Fruit fly (Drosophila melanogaster) whole organism, embryonic: ENCODE results near the gene haf.

Experiments
- Adf1 ChIP-seq: fragments of 200-800 bp; sonication (Bioruptor generic); IDR thresholded peaks from 2 replicates; pipeline ENCODE4 v1.3.6; 2022; ENCODE audit warnings: missing biosample characterization, missing genetic modification characterization
- Antp ChIP-seq: fragments of 200-800 bp; sonication (Bioruptor generic); optimal IDR thresholded peaks from 3 replicates; lab custom pipeline; 2016; ENCODE audit warnings: missing biosample characterization, missing genetic modification characterization
- Awh ChIP-seq: fragments of 200-800 bp; sonication (Bioruptor generic); IDR thresholded peaks from 2 replicates; pipeline ENCODE4, ENCODE4 v1.3.6; 2022; ENCODE audit warnings: missing biosample characterization, missing genetic modification characterization
- CG11398 ChIP-seq: fragments of 200-800 bp; sonication (Bioruptor generic); optimal IDR thresholded peaks from 2 replicates; lab custom pipeline; 2016; ENCODE audit warnings: missing biosample characterization, missing genetic modification characterization
- CG11696 ChIP-seq: fragments of 200-800 bp; sonication (Bioruptor generic); IDR thresholded peaks from 2 replicates; pipeline ENCODE4 v1.3.6; 2022; ENCODE audit warnings: missing biosample characterization, missing genetic modification characterization
- CG12219 ChIP-seq: fragments of 200-800 bp; sonication (Bioruptor generic); optimal IDR thresholded peaks from 3 replicates; lab custom pipeline; 2018; ENCODE audit warnings: missing biosample characterization, mild to moderate bottlenecking, missing genetic modification characterization
- CG13424 ChIP-seq: fragments of 200-800 bp; sonication (Bioruptor generic); optimal IDR thresholded peaks from 2 replicates; lab custom pipeline; 2019; ENCODE audit warnings: missing biosample characterization, mild to moderate bottlenecking, missing genetic modification characterization, moderate library complexity
- CG13775 ChIP-seq: fragments of 200-800 bp; sonication (Bioruptor generic); optimal IDR thresholded peaks from 3 replicates; lab custom pipeline; 2017; ENCODE audit warnings: missing biosample characterization, mild to moderate bottlenecking, missing genetic modification characterization
- CG13894 ChIP-seq: fragments of 200-800 bp; sonication (Bioruptor generic); optimal IDR thresholded peaks from 3 replicates; lab custom pipeline; 2018; ENCODE audit warnings: missing biosample characterization, mild to moderate bottlenecking, missing genetic modification characterization, moderate library complexity
- CG15514 ChIP-seq: fragments of 200-800 bp; sonication (Bioruptor generic); optimal IDR thresholded peaks from 3 replicates; lab custom pipeline; 2017; ENCODE audit warnings: missing biosample characterization, missing genetic modification characterization, mild to moderate bottlenecking, moderate library complexity, missing genetic modification reagents
- CG17612 ChIP-seq: fragments of 200-800 bp; sonication (Bioruptor generic); IDR thresholded peaks from 2 replicates; pipeline ENCODE4 v1.3.6; 2022; ENCODE audit warnings: missing biosample characterization, missing genetic modification characterization
- CG31365 ChIP-seq: fragments of 200-800 bp; sonication (Bioruptor generic); optimal IDR thresholded peaks from 2 replicates; lab custom pipeline; 2018; ENCODE audit warnings: missing biosample characterization, mild to moderate bottlenecking, missing genetic modification characterization
- CG32532 ChIP-seq: fragments of 200-800 bp; sonication (Bioruptor generic); IDR thresholded peaks from 2 replicates; pipeline ENCODE4 v1.3.6; 2022; ENCODE audit warnings: missing biosample characterization, missing genetic modification characterization
- CG6765 ChIP-seq: fragments of 200-800 bp; sonication (Bioruptor generic); optimal IDR thresholded peaks from 3 replicates; lab custom pipeline; 2017; ENCODE audit warnings: missing biosample characterization, mild to moderate bottlenecking, missing genetic modification characterization
- CG6813 ChIP-seq: fragments of 200-800 bp; sonication (Bioruptor generic); optimal IDR thresholded peaks from 2 replicates; lab custom pipeline; 2017; ENCODE audit warnings: missing biosample characterization, missing genetic modification characterization, mild to moderate bottlenecking, moderate library complexity, missing genetic modification reagents
- CG9437 ChIP-seq: fragments of 200-800 bp; sonication (Bioruptor generic); optimal IDR thresholded peaks from 2 replicates; lab custom pipeline; 2018; ENCODE audit warnings: missing biosample characterization, mild to moderate bottlenecking, missing genetic modification characterization
- CG9609 ChIP-seq: fragments of 200-800 bp; sonication (Bioruptor generic); optimal IDR thresholded peaks from 3 replicates; lab custom pipeline; 2016; ENCODE audit warnings: missing biosample characterization, missing genetic modification characterization
- D ChIP-seq, 2 experiments: fragments of 200-800 bp in 1 of 2; fragments of >200 bp in 1 of 2; sonication (Bioruptor generic) in 1 of 2; optimal IDR thresholded peaks; 2 replicates in 1 of 2; 3 replicates in 1 of 2; lab custom pipeline; 2017; ENCODE audit warnings: mild to moderate bottlenecking in 1 of 2, missing biosample characterization in 1 of 2, missing genetic modification characterization in 1 of 2, missing genetic modification reagents in 1 of 2
- D19B ChIP-seq: fragments of 200-800 bp; sonication (Bioruptor generic); optimal IDR thresholded peaks from 2 replicates; lab custom pipeline; 2017; ENCODE audit warnings: missing biosample characterization, mild to moderate bottlenecking, missing genetic modification characterization
- Drgx ChIP-seq: fragments of 200-800 bp; sonication (Bioruptor generic); IDR thresholded peaks from 2 replicates; pipeline ENCODE4 v1.3.6; 2022; ENCODE audit warnings: missing biosample characterization, missing genetic modification characterization
- Hand ChIP-seq: fragments of 200-800 bp; sonication (Bioruptor generic); optimal IDR thresholded peaks from 2 replicates; lab custom pipeline; 2017; ENCODE audit warnings: mild to moderate bottlenecking, missing biosample characterization, missing genetic modification reagents, missing genetic modification characterization
- Med ChIP-seq: fragments of 200-800 bp; sonication (Bioruptor generic); peaks from one replicate; lab custom pipeline; 2016; ENCODE audit warnings: missing biosample characterization, missing genetic modification characterization, mild to moderate bottlenecking, inconsistent platforms, moderate library complexity
- Oaz ChIP-seq: fragments of 200-800 bp; sonication (Bioruptor generic); IDR thresholded peaks from 2 replicates; pipeline ENCODE4 v1.3.6; 2022; ENCODE audit warnings: missing biosample characterization, missing genetic modification characterization
- Ravus ChIP-seq: fragments of 200-800 bp; sonication (Bioruptor generic); IDR thresholded peaks from 2 replicates; pipeline ENCODE4 v1.3.6; 2022; ENCODE audit warnings: missing biosample characterization, missing genetic modification characterization
- Ssrp ChIP-seq: fragments of 200-800 bp; sonication (Bioruptor generic); optimal IDR thresholded peaks from 2 replicates; lab custom pipeline; 2018; ENCODE audit warnings: missing biosample characterization, mild to moderate bottlenecking, missing genetic modification characterization, moderate library complexity
- Trl ChIP-seq, 3 experiments: fragments of >200 bp in 2 of 3; fragments of 200-800 bp in 1 of 3; sonication (Bioruptor generic) in 1 of 3; optimal IDR thresholded peaks; 2 replicates in 1 of 3; 3 replicates in 2 of 3; lab custom pipeline; 2016 to 2017; ENCODE audit warnings: missing biosample characterization in 1 of 3, missing genetic modification characterization in 1 of 3
- Usf ChIP-seq: fragments of 200-800 bp; sonication (Bioruptor generic); optimal IDR thresholded peaks from 2 replicates; lab custom pipeline; 2017; ENCODE audit warnings: missing genotype, missing biosample characterization, missing genetic modification characterization
- Xrp1 ChIP-seq: fragments of 200-800 bp; sonication (Bioruptor generic); IDR thresholded peaks from 2 replicates; pipeline ENCODE4 v1.3.6; 2022; ENCODE audit warnings: missing biosample characterization, missing genetic modification characterization
- abd-A ChIP-seq: fragments of 200-800 bp; sonication (Bioruptor generic); optimal IDR thresholded peaks from 3 replicates; lab custom pipeline; 2019; ENCODE audit warnings: missing biosample characterization, mild to moderate bottlenecking, missing genetic modification characterization, moderate library complexity
- bab2 ChIP-seq: fragments of 200-800 bp; sonication (Bioruptor generic); optimal IDR thresholded peaks from 2 replicates; lab custom pipeline; 2016; ENCODE audit warnings: missing biosample characterization, missing genetic modification characterization
- bigmax ChIP-seq: fragments of 200-800 bp; sonication (Bioruptor generic); optimal IDR thresholded peaks from 2 replicates; lab custom pipeline; 2018; ENCODE audit warnings: missing biosample characterization, mild to moderate bottlenecking, missing genetic modification characterization
- br ChIP-seq: fragments of >200 bp; optimal IDR thresholded peaks from 2 replicates; lab custom pipeline; 2017
- chn ChIP-seq: fragments of 200-800 bp; sonication (Bioruptor generic); optimal IDR thresholded peaks from 2 replicates; lab custom pipeline; 2016; ENCODE audit warnings: missing biosample characterization, missing genetic modification characterization
- disco-r ChIP-seq: fragments of 200-800 bp; sonication (Bioruptor generic); optimal IDR thresholded peaks from 2 replicates; lab custom pipeline; 2016; ENCODE audit warnings: missing biosample characterization, missing genetic modification characterization
- emc ChIP-seq: fragments of 200-800 bp; sonication (Bioruptor generic); optimal IDR thresholded peaks from 2 replicates; lab custom pipeline; 2016; ENCODE audit warnings: missing biosample characterization, missing genetic modification characterization
- en ChIP-seq: fragments of 200-800 bp; sonication (Bioruptor generic); optimal IDR thresholded peaks from 2 replicates; lab custom pipeline; 2016; ENCODE audit warnings: missing biosample characterization, missing genetic modification characterization
- exex ChIP-seq: fragments of 200-800 bp; sonication (Bioruptor generic); optimal IDR thresholded peaks from 4 replicates; lab custom pipeline; 2018; ENCODE audit warnings: missing biosample characterization, mild to moderate bottlenecking, missing genetic modification characterization, moderate library complexity
- hbn ChIP-seq: fragments of 200-800 bp; sonication (Bioruptor generic); IDR thresholded peaks from 2 replicates; pipeline ENCODE4 v1.3.6; 2022; ENCODE audit warnings: missing biosample characterization, missing genetic modification characterization; ENCODE audit not compliant: partially characterized antibody
- inv ChIP-seq: fragments of 200-800 bp; sonication (Bioruptor generic); IDR thresholded peaks from 2 replicates; pipeline ENCODE4 v1.3.6; 2022; ENCODE audit warnings: missing biosample characterization, missing genetic modification characterization; ENCODE audit not compliant: partially characterized antibody
- jing ChIP-seq: fragments of 200-800 bp; sonication (Bioruptor generic); optimal IDR thresholded peaks from 2 replicates; lab custom pipeline; 2018; ENCODE audit warnings: missing biosample characterization, mild to moderate bottlenecking, missing genetic modification characterization
- kay ChIP-seq: fragments of 200-800 bp; sonication (Bioruptor generic); optimal IDR thresholded peaks from 2 replicates; lab custom pipeline; 2016; ENCODE audit warnings: missing biosample characterization, missing genetic modification characterization
- mirr ChIP-seq: fragments of 200-800 bp; sonication (Bioruptor generic); optimal IDR thresholded peaks from 3 replicates; lab custom pipeline; 2018; ENCODE audit warnings: missing biosample characterization, mild to moderate bottlenecking, missing genetic modification characterization
- pnt ChIP-seq: fragments of 200-800 bp; sonication (Bioruptor generic); optimal IDR thresholded peaks from 3 replicates; lab custom pipeline; 2016; ENCODE audit warnings: missing biosample characterization, missing genetic modification characterization
- run ChIP-seq: fragments of 200-800 bp; sonication (Bioruptor generic); optimal IDR thresholded peaks from 3 replicates; lab custom pipeline; 2018; ENCODE audit warnings: missing biosample characterization, mild to moderate bottlenecking, missing genetic modification characterization
- sc ChIP-seq, 3 experiments: fragments of >200 bp in 2 of 3; fragments of 200-800 bp in 1 of 3; sonication (Bioruptor generic) in 1 of 3; optimal IDR thresholded peaks; 2 replicates in 2 of 3; 3 replicates in 1 of 3; lab custom pipeline; 2017; ENCODE audit warnings: mild to moderate bottlenecking in 1 of 3, missing biosample characterization in 1 of 3, missing genetic modification characterization in 1 of 3, missing genetic modification reagents in 1 of 3
- sisA ChIP-seq: fragments of 200-800 bp; sonication (Bioruptor generic); IDR thresholded peaks from 2 replicates; pipeline ENCODE4 v1.3.6; 2022; ENCODE audit warnings: missing biosample characterization, missing genetic modification characterization
- toy ChIP-seq: fragments of 200-800 bp; sonication (Bioruptor generic); IDR thresholded peaks from 2 replicates; pipeline ENCODE4 v1.3.6; 2022; ENCODE audit warnings: missing biosample characterization, missing genetic modification characterization
- tx ChIP-seq: fragments of 200-800 bp; sonication (Bioruptor generic); optimal IDR thresholded peaks from 2 replicates; lab custom pipeline; 2016; ENCODE audit warnings: missing biosample characterization, missing genetic modification characterization
- usp ChIP-seq: fragments of >200 bp; optimal IDR thresholded peaks from 2 replicates; lab custom pipeline; 2017; ENCODE audit warnings: missing biosample characterization, missing genetic modification characterization
- wor ChIP-seq: fragments of 200-800 bp; sonication (Bioruptor generic); IDR thresholded peaks from 2 replicates; pipeline ENCODE4 v1.3.6; 2022; ENCODE audit warnings: missing biosample characterization, missing genetic modification characterization

haf gene

DNA sequence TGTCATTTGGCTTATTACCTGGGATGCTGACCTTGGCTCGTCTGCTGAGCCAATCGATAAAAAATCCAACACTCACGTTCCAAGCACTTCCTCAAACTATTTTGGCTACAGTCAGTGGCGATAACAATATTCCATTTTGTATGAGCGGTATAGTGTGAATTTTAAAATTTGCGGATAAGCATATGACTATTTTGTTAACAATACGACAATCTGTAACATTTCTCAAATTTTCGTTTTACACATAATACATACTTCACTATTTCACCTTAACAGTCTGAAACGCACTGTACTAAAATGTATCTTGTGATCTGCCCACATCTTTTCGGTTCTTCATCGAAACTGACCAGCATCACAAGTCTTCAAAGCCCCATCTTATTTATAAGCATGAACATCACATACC is 24.3 kb downstream of the haf start (continued):
- TF ChIP-seq mirr (GFP tag; lab: Kevin White, UChicago) (peak; percentile 61), CG13894 (tag; lab: Kevin White, UChicago) (peak; percentile 60), Usf (GFP tag; lab: Kevin White, UChicago) (no peak), Hand (GFP tag; lab: Kevin White, UChicago) (peak; percentile 20), Ssrp (tag; lab: Kevin White, UChicago) (peak; percentile 11), CG6813 (GFP tag; lab: Kevin White, UChicago) (peak; percentile 28), chn (GFP tag; lab: Kevin White, UChicago) (peak; percentile 4), tx (GFP tag; lab: Kevin White, UChicago) (peak; percentile 48), Drgx (GFP tag; lab: Robert Waterston, UW) (no peak), Awh (GFP tag; lab: Robert Waterston, UW) (peak; percentile 58), Xrp1 (GFP tag; lab: Robert Waterston, UW) (peak; percentile 77), emc (GFP tag; lab: Kevin White, UChicago) (peak; percentile 16), CG6765 (GFP tag; lab: Kevin White, UChicago) (peak; percentile 33), jing (peak; percentile 16), Adf1 (GFP tag; lab: Robert Waterston, UW) (0 out of 2 replicates have a peak, but pooled peaks have one; percentile 18), CG11398 (GFP tag; lab: Kevin White, UChicago) (no peak), CG17612 (GFP tag; lab: Robert Waterston, UW) (peak; percentile 60; the same call in 1 of the 2 replicates), pnt (GFP tag; lab: Kevin White, UChicago) (peak; percentile 50), exex (tag; lab: Kevin White, UChicago) (peak; percentile 34), Med (peak; percentile 97), bigmax (no peak), br (lab: Kevin White, UChicago) (no peak), Trl (optimal IDR thresholded peaks at IDR 0.05; lab: Kevin White, UChicago) (no peak), Trl (GFP tag; optimal IDR thresholded peaks at IDR 0.05; lab: Kevin White, UChicago) (peak; percentile 64), inv (GFP tag; lab: Robert Waterston, UW) (no peak), CG13424 (tag; lab: Kevin White, UChicago) (peak; percentile 68), Antp (GFP tag; lab: Kevin White, UChicago) (peak; percentile 64), disco-r (peak; percentile 49), CG32532 (GFP tag; lab: Robert Waterston, UW) (peak; percentile 92), CG31365 (tag; lab: Kevin White, UChicago) (peak; percentile 49), run (peak; percentile 32), CG9437 (GFP tag; lab: Kevin White, UChicago) (peak; percentile 30), D (optimal IDR thresholded peaks at IDR 0.05; lab: Kevin White, UChicago) (no peak), D (GFP tag; optimal IDR thresholded peaks at IDR 0.05; lab: Kevin White, UChicago) (peak; percentile 37), en (GFP tag; lab: Kevin White, UChicago) (peak; percentile 36), CG11696 (GFP tag; lab: Robert Waterston, UW) (peak; percentile 77; the same call in 1 of the 2 replicates), hbn (GFP tag; lab: Robert Waterston, UW) (no peak), kay (GFP tag; lab: Kevin White, UChicago) (no peak), CG9609 (peak; percentile 55), sisA (GFP tag; lab: Robert Waterston, UW) (peak; percentile 47), Ravus (GFP tag; lab: Robert Waterston, UW) (peak; percentile 11), D19B (GFP tag; lab: Kevin White, UChicago) (peak; percentile 40), usp (GFP tag; lab: Kevin White, UChicago) (no peak), toy (0 out of 2 replicates have a peak, but pooled peaks have one; percentile 34), sc (optimal IDR thresholded peaks at IDR 0.05; lab: Kevin White, UChicago) (no peak), sc (GFP tag; optimal IDR thresholded peaks at IDR 0.05; lab: Kevin White, UChicago) (no peak), abd-A (no peak), CG15514 (GFP tag; lab: Kevin White, UChicago) (peak; percentile 72), CG13775 (GFP tag; lab: Kevin White, UChicago) (peak; percentile 27), bab2 (GFP tag; lab: Kevin White, UChicago) (peak; percentile 65), Oaz (GFP tag; lab: Robert Waterston, UW) (peak; percentile 69), wor (GFP tag; lab: Robert Waterston, UW) (no peak), CG12219 (GFP tag; lab: Kevin White, UChicago) (peak; percentile 71)
